Worm (Caenorhabditis elegans) whole organism, midembryonic: ENCODE data around the gene nlp-18.
A peak's percentile ranks its signal among the peaks of the same experiment; 100 is the strongest.

Source experiments
- T22C8.4 ChIP-seq: fragments of 200-800 bp; sonication (Bioruptor generic); IDR thresholded peaks from 2 replicates; pipeline ENCODE4 v1.3.6; 2022; ENCODE audit warnings: missing genetic modification characterization, missing compliant biosample characterization
- flt-1 ChIP-seq: fragments of 200-800 bp; sonication (Bioruptor generic); IDR thresholded peaks from 2 replicates; pipeline ENCODE4 v1.3.6; 2022; ENCODE audit warnings: missing genetic modification characterization, missing compliant biosample characterization
- klf-2 ChIP-seq: fragments of 200-800 bp; sonication (Bioruptor generic); conservative IDR thresholded peaks from 2 replicates; pipeline ENCODE4 v1.3.6; 2022; ENCODE audit warnings: missing genetic modification reagents, missing genetic modification characterization, missing compliant biosample characterization
- tab-1 ChIP-seq: fragments of 200-800 bp; sonication (Bioruptor generic); IDR thresholded peaks from 2 replicates; pipeline ENCODE4 v1.3.6; 2022; ENCODE audit warnings: missing genetic modification characterization, missing compliant biosample characterization

DNA sequence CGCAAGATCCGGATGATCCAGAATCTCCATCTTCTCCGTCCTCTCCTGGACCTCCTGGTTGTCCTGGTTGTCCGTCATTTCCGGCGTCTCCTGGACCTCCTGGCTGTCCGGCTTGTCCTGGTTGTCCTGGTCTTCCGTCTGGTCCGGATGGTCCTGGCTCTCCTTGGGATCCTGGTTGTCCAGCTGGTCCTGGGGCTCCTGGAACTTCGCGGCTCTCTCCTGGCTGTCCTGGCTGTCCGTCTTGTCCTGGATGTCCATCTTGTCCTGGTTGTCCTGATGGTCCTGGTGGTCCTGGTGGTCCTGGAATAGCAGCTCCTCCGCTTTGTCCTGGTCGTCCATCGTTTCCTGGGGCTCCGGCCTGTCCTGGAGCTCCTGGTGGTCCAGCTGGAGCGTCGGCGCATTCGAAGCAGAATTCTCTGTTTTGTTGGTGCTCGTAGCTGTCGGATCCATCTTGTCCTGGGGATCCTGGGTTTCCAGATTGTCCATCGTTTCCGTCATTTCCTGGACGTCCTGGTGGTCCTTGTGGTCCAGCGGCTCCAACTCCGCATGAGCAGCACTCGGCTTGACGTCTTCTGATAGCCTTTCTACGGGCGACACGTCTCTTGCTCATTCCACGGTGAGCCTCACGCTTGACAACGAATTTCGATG lies 17.5 kb downstream of the nlp-18 start:
- TF ChIP-seq klf-2 (no peak), T22C8.4 (GFP tag; lab: Robert Waterston, UW) (no peak), flt-1 (GFP tag; lab: Robert Waterston, UW) (0 out of 2 replicates have a peak, but pooled peaks have one; percentile 5), tab-1 (GFP tag; lab: Robert Waterston, UW) (0 out of 2 replicates have a peak, but pooled peaks have one; percentile 35)
